Fruit fly (Drosophila melanogaster): Measurements from ENCODE around the gene MetRS-m.

MetRS-m gene

dm6 chr3R:14288669-14289383 lies 29.0 kb upstream of the MetRS-m start, which contains the start of gene red (continued):
- TF ChIP-seq BtbVII (GFP tag; optimal IDR thresholded peaks at IDR 0.05) (peak; percentile 70), Pdp1 (GFP tag; optimal IDR thresholded peaks at IDR 0.05) (peak; percentile 19 to 31), schlank (tag; optimal IDR thresholded peaks at IDR 0.05) (peak; percentile 36), Drgx (GFP tag; IDR thresholded peaks at IDR 0.05) (peak; percentile 59), CG31388 (GFP tag; optimal IDR thresholded peaks at IDR 0.05) (peak; percentile 0), CG11723 (GFP tag; optimal IDR thresholded peaks at IDR 0.05) (peak; percentile 61), D (optimal IDR thresholded peaks at IDR 0.05) (no peak), D (GFP tag; optimal IDR thresholded peaks at IDR 0.05) (peak; percentile 63), pho (GFP tag; optimal IDR thresholded peaks at IDR 0.05) (peak; percentile 7), CG32772 (GFP tag; IDR thresholded peaks at IDR 0.05) (peak; percentile 43; the same call in 1 of the 2 replicates), CG2875 (GFP tag; optimal IDR thresholded peaks at IDR 0.05) (peak; percentile 37), CG8290 (GFP tag; optimal IDR thresholded peaks at IDR 0.05) (peak; percentile 29), CG8290 (tag; optimal IDR thresholded peaks at IDR 0.05) (peak in 1 of 2 experiments; percentile 67), Doc3 (GFP tag; IDR thresholded peaks at IDR 0.05; ENCODE audit: partially characterized antibody) (no peak), CG12104 (GFP tag; optimal IDR thresholded peaks at IDR 0.05) (peak; percentile 57), ERR (GFP tag; optimal IDR thresholded peaks at IDR 0.05) (peak; percentile 17), CG2202 (tag; optimal IDR thresholded peaks at IDR 0.05) (peak; percentile 9), sisA (GFP tag; IDR thresholded peaks at IDR 0.05) (peak; percentile 70), CG11456 (GFP tag; IDR thresholded peaks at IDR 0.05) (peak; percentile 74; the same call in 2 of the 3 replicates), CG17385 (GFP tag; optimal IDR thresholded peaks at IDR 0.05) (peak; percentile 77), CG4730 (GFP tag; IDR thresholded peaks at IDR 0.05) (0 out of 2 replicates have a peak, but pooled peaks have one; percentile 37), CG12299 (tag; optimal IDR thresholded peaks at IDR 0.05) (peak; percentile 47), HLH54F (GFP tag; optimal IDR thresholded peaks at IDR 0.05) (peak; percentile 36), pb (GFP tag; optimal IDR thresholded peaks at IDR 0.05) (no peak), cwo (GFP tag; optimal IDR thresholded peaks at IDR 0.05) (peak; percentile 87), chn (GFP tag; optimal IDR thresholded peaks at IDR 0.05) (peak; percentile 30), CG17829 (tag; optimal IDR thresholded peaks at IDR 0.05) (peak; percentile 58), Atf6 (GFP tag; IDR thresholded peaks at IDR 0.05) (peak; percentile 84), CG7928 (GFP tag; optimal IDR thresholded peaks at IDR 0.05) (peak; percentile 29), CG7786 (GFP tag; optimal IDR thresholded peaks at IDR 0.05) (peak; percentile 49), Tbp (GFP tag; optimal IDR thresholded peaks at IDR 0.05) (no peak), Trl (optimal IDR thresholded peaks at IDR 0.05) (peak; percentile 70 to 87), Trl (GFP tag; optimal IDR thresholded peaks at IDR 0.05) (no peak), CG6175 (GFP tag; IDR thresholded peaks at IDR 0.05) (0 out of 3 replicates have a peak, but pooled peaks have one; percentile 27), Ptx1 (GFP tag; IDR thresholded peaks at IDR 0.05) (peak; percentile 83), NK7.1 (GFP tag; optimal IDR thresholded peaks at IDR 0.05) (peak; percentile 49), Asciz (GFP tag; optimal IDR thresholded peaks at IDR 0.05) (peak; percentile 59), YL-1 (GFP tag; optimal IDR thresholded peaks at IDR 0.05) (peak; percentile 37), CG17186 (GFP tag; optimal IDR thresholded peaks at IDR 0.05) (no peak), Gug (GFP tag; IDR thresholded peaks at IDR 0.05) (peak; percentile 67; the same call in 3 of the 4 replicates), CG8944 (GFP tag; optimal IDR thresholded peaks at IDR 0.05) (peak; percentile 35), Rfx (GFP tag; IDR thresholded peaks at IDR 0.05) (peak; percentile 84), Fer2 (tag; optimal IDR thresholded peaks at IDR 0.05) (peak; percentile 59), danr (GFP tag; IDR thresholded peaks at IDR 0.05) (peak; percentile 58; the same call in 1 of the 2 replicates), CG4854 (GFP tag; optimal IDR thresholded peaks at IDR 0.05) (peak; percentile 34), odd (GFP tag; optimal IDR thresholded peaks at IDR 0.05) (peak; percentile 79), CG11085 (GFP tag; IDR thresholded peaks at IDR 0.05) (0 out of 2 replicates have a peak, but pooled peaks have one; percentile 38), gsb-n (tag; optimal IDR thresholded peaks at IDR 0.05) (no peak), CG1602 (GFP tag; optimal IDR thresholded peaks at IDR 0.05) (peak; percentile 42), CG4820 (GFP tag; optimal IDR thresholded peaks at IDR 0.05) (peak; percentile 33), Ravus (GFP tag; IDR thresholded peaks at IDR 0.05) (peak; percentile 28)

All from whole organism, embryonic.